Fruit fly (Drosophila melanogaster): ENCODE measurements around the gene CG17906.

The CG17906 gene

dm6 chr2L:9011543-9012238, 17.5 kb downstream of the CG17906 start, which contains the start of gene CG13102:
Gene CG13102 (plus strand): TSS chr2L:9012188.
- no peak for TF ChIP-seq CG8478 (optimal IDR thresholded peaks at IDR 0.05)
- no peak for TF ChIP-seq CTCF (optimal IDR thresholded peaks at IDR 0.05)

dm6 chr2L:9013968-9014367, 19.8 kb downstream of the CG17906 start, which contains the start of gene Rcd-1r:
Gene Rcd-1r (minus strand): TSS chr2L:9014068.
- TF ChIP-seq CG8478 (optimal IDR thresholded peaks at IDR 0.05) = no peak

- no peak for TF ChIP-seq CG8478 (optimal IDR thresholded peaks at IDR 0.05)
- TF ChIP-seq CTCF (optimal IDR thresholded peaks at IDR 0.05) = no peak
These were observed 25.2 kb downstream of the CG17906 start for dm6 chr2L:9019438-9019837.

dm6 chr2L:9026157-9026556, 32.0 kb downstream of the CG17906 start:
- TF ChIP-seq CTCF (optimal IDR thresholded peaks at IDR 0.05) = no peak
- TF ChIP-seq CG8478 (optimal IDR thresholded peaks at IDR 0.05) = no peak

- TF ChIP-seq CTCF (optimal IDR thresholded peaks at IDR 0.05) (no peak), CG8478 (optimal IDR thresholded peaks at IDR 0.05) (no peak)
These were observed 37.5 kb downstream of the CG17906 start, which contains the start of gene CG9582 for dm6 chr2L:9031736-9032135. Gene CG9582 (minus strand): TSS chr2L:9031836.
